Worm (Caenorhabditis elegans) whole organism, L4 larva: Measurements from ENCODE around the gene daf-2.

Experiments used
- D1046.2 ChIP-seq: fragments of 200-800 bp; sonication (Bioruptor generic); IDR thresholded peaks from 2 replicates; pipeline ENCODE4 v1.3.6; 2022; ENCODE audit warnings: missing genetic modification characterization, missing compliant biosample characterization
- F49E8.2 ChIP-seq: sonication (generic microtip); optimal IDR thresholded peaks from 2 replicates; lab custom pipeline; 2016; ENCODE audit warnings: missing compliant biosample characterization, mild to moderate bottlenecking, missing genetic modification characterization, borderline replicate concordance
- R02D3.7 ChIP-seq: fragments of 150-350 bp; sonication (generic microtip); optimal IDR thresholded peaks from 3 replicates; lab custom pipeline; 2014; ENCODE audit warnings: missing biosample characterization, missing genetic modification characterization
- T26A8.4 ChIP-seq: fragments of 200-800 bp; sonication (Bioruptor generic); IDR thresholded peaks from 2 replicates; pipeline ENCODE4 v1.3.6; 2022; ENCODE audit warnings: missing genetic modification characterization, missing compliant biosample characterization
- ZK546.5 ChIP-seq, 2 experiments: sonication (generic microtip); optimal IDR thresholded peaks; 2 replicates each; lab custom pipeline; 2017; ENCODE audit warnings: missing biosample characterization in 2 of 2, missing genetic modification characterization in 2 of 2
- aha-1 ChIP-seq: fragments of 150-350 bp; peaks from one replicate; lab custom pipeline; 2014; ENCODE audit warnings: missing biosample characterization, missing genetic modification characterization
- aly-2 ChIP-seq: sonication (generic microtip); optimal IDR thresholded peaks from 2 replicates; lab custom pipeline; 2018; ENCODE audit warnings: missing biosample characterization, missing genetic modification characterization
- ceh-20 ChIP-seq: fragments of 200-800 bp; sonication (Bioruptor generic); IDR thresholded peaks from 2 replicates; pipeline ENCODE4 v1.3.6; 2022; ENCODE audit warnings: missing genetic modification reagents, missing genetic modification characterization, missing compliant biosample characterization
- ceh-32 ChIP-seq: sonication (generic microtip); optimal IDR thresholded peaks from 2 replicates; lab custom pipeline; 2016; ENCODE audit warnings: mild to moderate bottlenecking, missing genetic modification characterization, missing compliant biosample characterization; ENCODE audit not compliant: poor library complexity
- ces-1 ChIP-seq: fragments of 150-350 bp; sonication (generic microtip); optimal IDR thresholded peaks from 4 replicates; lab custom pipeline; 2014; ENCODE audit warnings: missing biosample characterization, missing genetic modification reagents, missing genetic modification characterization
- cey-2 ChIP-seq: sonication (generic microtip); optimal IDR thresholded peaks from 3 replicates; lab custom pipeline; 2017; ENCODE audit warnings: missing genetic modification characterization, mild to moderate bottlenecking, missing compliant biosample characterization, antibody characterized with exemption, borderline replicate concordance; ENCODE audit not compliant: insufficient read depth
- daf-16 ChIP-seq, 3 experiments: sonication (generic microtip); optimal IDR thresholded peaks; 2 replicates each; lab custom pipeline; 2016 to 2017; ENCODE audit warnings: missing genetic modification characterization in 3 of 3, missing genetic modification reagents in 3 of 3, mild to moderate bottlenecking in 2 of 3, missing compliant biosample characterization in 2 of 3, missing biosample characterization in 1 of 3, moderate library complexity in 1 of 3
- dmd-6 ChIP-seq: fragments of 200-800 bp; sonication (Bioruptor generic); IDR thresholded peaks from 2 replicates; pipeline ENCODE4 v1.3.6; 2022; ENCODE audit warnings: missing genetic modification reagents, missing genetic modification characterization, missing compliant biosample characterization
- dmd-9 ChIP-seq: fragments of 200-800 bp; sonication (Bioruptor generic); IDR thresholded peaks from 2 replicates; pipeline ENCODE4 v1.3.6; 2022; ENCODE audit warnings: missing genetic modification reagents, missing genetic modification characterization, missing compliant biosample characterization
- duxl-1 ChIP-seq: sonication (generic microtip); optimal IDR thresholded peaks from 2 replicates; lab custom pipeline; 2016; ENCODE audit warnings: mild to moderate bottlenecking, missing genetic modification characterization, moderate library complexity, missing compliant biosample characterization; ENCODE audit not compliant: poor library complexity
- dve-1 ChIP-seq: sonication (generic microtip); optimal IDR thresholded peaks from 2 replicates; lab custom pipeline; 2017; ENCODE audit warnings: antibody characterized with exemption, mild to moderate bottlenecking, missing genetic modification characterization, missing compliant biosample characterization; ENCODE audit not compliant: insufficient read depth
- egl-43 ChIP-seq: fragments of 200-800 bp; sonication (Bioruptor generic); IDR thresholded peaks from 2 replicates; pipeline ENCODE4 v1.3.6; 2022; ENCODE audit warnings: missing genetic modification reagents, missing genetic modification characterization, missing compliant biosample characterization
- fkh-10 ChIP-seq: fragments of 150-350 bp; optimal IDR thresholded peaks from 2 replicates; lab custom pipeline; 2014; ENCODE audit warnings: missing biosample characterization, missing genetic modification reagents, missing genetic modification characterization
- hlh-30 ChIP-seq: sonication (generic microtip); optimal IDR thresholded peaks from 2 replicates; lab custom pipeline; 2017; ENCODE audit warnings: antibody characterized with exemption, mild to moderate bottlenecking, missing genetic modification characterization, missing compliant biosample characterization; ENCODE audit not compliant: insufficient read depth
- lin-13 ChIP-seq: fragments of 150-350 bp; optimal IDR thresholded peaks from 2 replicates; lab custom pipeline; 2014; ENCODE audit warnings: missing biosample characterization, missing genetic modification reagents, missing genetic modification characterization
- lin-15B ChIP-seq: fragments of 150-350 bp; sonication (generic microtip); optimal IDR thresholded peaks from 3 replicates; lab custom pipeline; 2014; ENCODE audit warnings: missing biosample characterization, missing genetic modification characterization
- mdt-29 ChIP-seq: fragments of 200-800 bp; sonication (Bioruptor generic); IDR thresholded peaks from 2 replicates; pipeline ENCODE4 v1.3.6; 2022; ENCODE audit warnings: missing genetic modification reagents, missing genetic modification characterization, missing compliant biosample characterization
- mxl-2 ChIP-seq: fragments of 200-800 bp; sonication (Bioruptor generic); conservative IDR thresholded peaks from 2 replicates; pipeline ENCODE4 v1.3.6; 2022; ENCODE audit warnings: missing genetic modification reagents, missing genetic modification characterization, missing compliant biosample characterization
- nhr-10 ChIP-seq: fragments of 150-350 bp; optimal IDR thresholded peaks from 2 replicates; lab custom pipeline; 2014; ENCODE audit warnings: missing biosample characterization, missing genetic modification characterization
- nhr-11 ChIP-seq: fragments of 150-350 bp; optimal IDR thresholded peaks from 2 replicates; lab custom pipeline; 2014; ENCODE audit warnings: missing biosample characterization, missing genetic modification characterization
- nhr-111 ChIP-seq: fragments of 200-800 bp; sonication (Bioruptor generic); optimal IDR thresholded peaks from 2 replicates; lab custom pipeline; 2018; ENCODE audit warnings: mild to moderate bottlenecking, missing genetic modification characterization, missing compliant biosample characterization
- nhr-25 ChIP-seq: sonication (generic microtip); optimal IDR thresholded peaks from 2 replicates; lab custom pipeline; 2017; ENCODE audit warnings: missing genetic modification characterization, mild to moderate bottlenecking, missing compliant biosample characterization, antibody characterized with exemption, moderate library complexity, borderline replicate concordance; ENCODE audit not compliant: insufficient read depth
- nhr-28 ChIP-seq: fragments of 150-350 bp; optimal IDR thresholded peaks from 2 replicates; lab custom pipeline; 2014; ENCODE audit warnings: missing biosample characterization, missing genetic modification characterization
- nhr-42 ChIP-seq: fragments of 200-800 bp; sonication (Bioruptor generic); IDR thresholded peaks from 2 replicates; pipeline ENCODE4 v1.3.6; 2022; ENCODE audit warnings: missing genetic modification characterization, missing compliant biosample characterization
- nhr-76 ChIP-seq: fragments of 150-350 bp; optimal IDR thresholded peaks from 2 replicates; lab custom pipeline; 2014; ENCODE audit warnings: missing biosample characterization, missing genetic modification characterization
- set-16 ChIP-seq: fragments of 200-800 bp; sonication (Bioruptor generic); IDR thresholded peaks from 2 replicates; pipeline ENCODE4 v1.3.6; 2022; ENCODE audit warnings: missing genetic modification reagents, missing genetic modification characterization, missing compliant biosample characterization
- snpc-1.2 ChIP-seq: fragments of 200-800 bp; sonication (Bioruptor generic); IDR thresholded peaks from 2 replicates; pipeline ENCODE4 v1.3.6; 2022; ENCODE audit warnings: missing genetic modification reagents, missing genetic modification characterization, missing compliant biosample characterization
- snpc-4 ChIP-seq: fragments of 150-350 bp; optimal IDR thresholded peaks from 2 replicates; lab custom pipeline; 2014; ENCODE audit warnings: missing biosample characterization, missing genetic modification characterization
- spr-1 ChIP-seq: sonication (generic microtip); optimal IDR thresholded peaks from 2 replicates; lab custom pipeline; 2016; ENCODE audit warnings: mild to moderate bottlenecking, missing genetic modification characterization, missing compliant biosample characterization
- unc-62 ChIP-seq, 3 experiments: fragments of 150-350 bp in 1 of 3; sonication (generic microtip); optimal IDR thresholded peaks in 2 of 3; peaks in 1 of 3; 1 replicate in 1 of 3; 2 replicates in 2 of 3; lab custom pipeline; 2014 to 2017; ENCODE audit warnings: missing biosample characterization in 3 of 3, missing genetic modification characterization in 3 of 3, missing genetic modification reagents in 3 of 3, missing genotype in 1 of 3

Gene daf-2

DNA sequence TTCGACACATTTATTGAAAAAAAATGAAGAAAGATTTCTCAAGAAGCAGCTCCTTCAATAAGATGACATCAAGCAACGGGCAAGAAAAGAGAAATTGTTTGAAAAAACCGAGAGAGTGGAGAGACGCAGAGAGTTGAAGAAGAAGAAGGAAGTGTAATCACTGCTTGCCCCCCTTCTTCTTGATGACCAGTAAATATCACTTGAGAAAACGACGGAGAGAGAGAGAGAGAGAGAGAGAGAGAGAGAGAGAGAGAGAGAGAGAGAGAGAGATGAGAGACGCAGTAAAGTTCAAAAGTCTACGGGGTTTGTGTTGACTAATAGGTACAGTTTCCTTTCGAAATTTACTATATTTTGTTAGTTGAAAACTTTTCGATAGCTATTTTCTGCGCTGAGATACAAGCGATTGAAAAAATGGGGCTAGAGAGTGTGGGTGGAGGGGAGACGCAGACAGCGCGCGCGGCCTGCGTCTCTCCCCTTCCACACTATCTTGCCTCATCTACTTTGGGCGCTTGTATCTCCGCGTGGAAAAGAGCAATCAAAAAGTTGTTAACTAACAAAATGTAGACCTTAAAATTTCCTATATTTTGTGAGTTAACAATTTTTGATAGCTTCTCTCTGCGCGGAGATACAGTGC, 25.3 kb upstream of the daf-2 start (continued):
- TF ChIP-seq unc-62 (GFP tag; optimal IDR thresholded peaks at IDR 0.05 in 1 of 2; lab: Kevin White, UChicago): peak in 1 of 2 experiments; percentile 15
- no peak for TF ChIP-seq unc-62 (tag; optimal IDR thresholded peaks at IDR 0.05; lab: Kevin White, UChicago)
- TF ChIP-seq spr-1: no peak
- TF ChIP-seq R02D3.7 (tag; lab: Kevin White, UChicago): no peak
- no peak for TF ChIP-seq mxl-2 (GFP tag; lab: Robert Waterston, UW)
- TF ChIP-seq nhr-10 (tag; lab: Kevin White, UChicago): no peak
- no peak for TF ChIP-seq nhr-76 (tag; lab: Kevin White, UChicago)
- TF ChIP-seq T26A8.4 (GFP tag; lab: Robert Waterston, UW): no peak
- peak in 1 of 2 experiments; percentile 19 for TF ChIP-seq daf-16 (GFP tag; optimal IDR thresholded peaks at IDR 0.05; lab: Kevin White, UChicago)
- peak; percentile 52 for TF ChIP-seq daf-16 (tag; optimal IDR thresholded peaks at IDR 0.05; lab: Kevin White, UChicago)
- peak; percentile 56 for TF ChIP-seq dve-1 (tag; lab: Kevin White, UChicago)
- peak; percentile 30; the same call in 1 of the 2 replicates for TF ChIP-seq ceh-20 (GFP tag; lab: Robert Waterston, UW)
- TF ChIP-seq aha-1 (tag; lab: Kevin White, UChicago): peak; percentile 22
- no peak for TF ChIP-seq ces-1 (GFP tag; lab: Kevin White, UChicago)
- peak; percentile 59 for TF ChIP-seq hlh-30 (tag; lab: Kevin White, UChicago)
- TF ChIP-seq fkh-10 (GFP tag; lab: Kevin White, UChicago): peak; percentile 60
- peak; percentile 53; the same call in 1 of the 2 replicates for TF ChIP-seq dmd-6 (GFP tag; lab: Robert Waterston, UW)
- TF ChIP-seq nhr-28 (tag; lab: Kevin White, UChicago): peak; percentile 52

DNA sequence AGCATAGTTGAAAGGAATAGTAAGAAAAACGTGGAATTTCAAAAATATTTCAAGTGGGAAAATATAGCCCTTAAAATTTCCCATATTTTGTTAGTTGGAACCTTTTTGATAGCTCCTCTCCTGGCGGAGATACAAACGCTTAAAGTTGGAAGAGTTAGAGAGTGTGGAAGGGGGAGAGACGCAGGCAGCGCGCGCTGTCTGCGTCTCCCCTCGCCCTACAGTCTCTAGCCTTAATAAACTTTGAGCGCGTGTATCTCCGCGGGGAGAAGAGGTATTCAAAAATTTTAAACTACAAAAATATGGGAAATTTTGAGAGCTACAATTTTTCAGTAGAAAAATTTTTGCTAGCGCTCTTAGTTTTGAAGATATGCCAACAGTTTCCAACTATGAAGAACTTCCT, 23.9 kb upstream of the daf-2 start:
- TF ChIP-seq D1046.2 (GFP tag; lab: Robert Waterston, UW): no peak
- no peak for TF ChIP-seq lin-15B (tag; lab: Kevin White, UChicago)
- no peak for TF ChIP-seq nhr-111
- no peak for TF ChIP-seq nhr-11 (tag; lab: Kevin White, UChicago)
- no peak for TF ChIP-seq dmd-6 (GFP tag; lab: Robert Waterston, UW)
- TF ChIP-seq aly-2 (tag; lab: Kevin White, UChicago): no peak
- no peak for TF ChIP-seq snpc-1.2
- no peak for TF ChIP-seq mdt-29 (GFP tag; lab: Robert Waterston, UW)
- TF ChIP-seq hlh-30 (tag; lab: Kevin White, UChicago): no peak
- TF ChIP-seq nhr-25 (tag; lab: Kevin White, UChicago): no peak
- no peak for TF ChIP-seq lin-13 (GFP tag; lab: Kevin White, UChicago)
- TF ChIP-seq T26A8.4 (GFP tag; lab: Robert Waterston, UW): no peak

DNA sequence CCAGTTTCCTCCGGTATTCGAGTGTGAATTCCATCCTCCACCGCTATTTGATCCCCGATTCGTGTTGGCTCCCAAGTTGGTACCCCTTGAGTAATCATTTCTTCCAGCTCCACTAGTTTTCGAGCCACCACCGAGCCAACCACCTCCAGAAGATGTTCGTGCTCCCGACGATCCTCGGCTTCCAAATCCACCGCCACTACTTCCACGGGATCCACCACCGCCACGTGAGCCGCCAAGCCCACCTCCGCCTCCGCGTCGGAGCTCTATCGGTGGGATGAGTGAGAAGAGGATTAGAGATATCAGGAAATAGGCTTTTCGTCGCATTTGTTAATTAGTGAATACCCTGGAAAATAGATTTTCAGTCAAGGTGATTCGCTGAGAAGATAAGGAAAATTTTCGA, 23.4 kb upstream of the daf-2 start, which contains the start of gene H06I04.6:
TSS of gene H06I04.6 (minus strand) at position 345 of the 400 bp plus-strand sequence.
- TF ChIP-seq ceh-20 (GFP tag; lab: Robert Waterston, UW): 0 out of 2 replicates have a peak, but pooled peaks have one; percentile 20
- no peak for TF ChIP-seq F49E8.2 (tag; lab: Kevin White, UChicago)
- peak; percentile 83 for TF ChIP-seq set-16
- TF ChIP-seq ZK546.5 (tag; optimal IDR thresholded peaks at IDR 0.05; lab: Kevin White, UChicago): no peak
- 0 out of 2 replicates have a peak, but pooled peaks have one; percentile 24 for TF ChIP-seq egl-43 (GFP tag; lab: Robert Waterston, UW)
- TF ChIP-seq duxl-1 (tag; lab: Kevin White, UChicago): no peak
- no peak for TF ChIP-seq mdt-29 (GFP tag; lab: Robert Waterston, UW)
- TF ChIP-seq snpc-4 (tag; lab: Kevin White, UChicago): no peak

DNA sequence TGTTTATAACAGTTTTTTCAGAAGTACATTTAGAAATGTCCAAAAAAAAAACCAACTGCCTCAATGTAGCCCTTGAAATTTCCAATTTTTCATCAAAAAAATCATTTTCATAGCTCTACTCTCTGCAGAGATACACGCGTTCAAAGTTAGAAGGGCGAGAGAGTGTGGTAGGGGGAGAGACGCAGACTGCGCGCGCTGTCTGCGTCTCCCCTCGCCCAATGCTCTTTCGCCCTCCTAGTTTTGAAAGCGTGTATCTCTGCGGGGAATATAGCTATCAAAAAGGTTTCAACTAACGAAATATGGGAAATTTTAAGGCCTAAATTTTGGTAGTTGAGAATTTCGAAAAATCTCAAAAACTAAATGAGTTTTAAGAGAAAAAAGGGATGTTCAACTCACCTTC, 22.9 kb upstream of the daf-2 start:
- TF ChIP-seq dmd-9 (no peak), ceh-32 (tag; lab: Kevin White, UChicago) (no peak), nhr-42 (GFP tag; lab: Robert Waterston, UW) (no peak), unc-62 (GFP tag; optimal IDR thresholded peaks at IDR 0.05 in 1 of 2; lab: Kevin White, UChicago) (no peak), unc-62 (tag; optimal IDR thresholded peaks at IDR 0.05; lab: Kevin White, UChicago) (no peak), cey-2 (tag; lab: Kevin White, UChicago) (no peak)
- TF ChIP-seq, all 104 proteins: peak for 0
